Worm (Caenorhabditis elegans): ENCODE data around the gene F47B10.9.

Gene F47B10.9

DNA sequence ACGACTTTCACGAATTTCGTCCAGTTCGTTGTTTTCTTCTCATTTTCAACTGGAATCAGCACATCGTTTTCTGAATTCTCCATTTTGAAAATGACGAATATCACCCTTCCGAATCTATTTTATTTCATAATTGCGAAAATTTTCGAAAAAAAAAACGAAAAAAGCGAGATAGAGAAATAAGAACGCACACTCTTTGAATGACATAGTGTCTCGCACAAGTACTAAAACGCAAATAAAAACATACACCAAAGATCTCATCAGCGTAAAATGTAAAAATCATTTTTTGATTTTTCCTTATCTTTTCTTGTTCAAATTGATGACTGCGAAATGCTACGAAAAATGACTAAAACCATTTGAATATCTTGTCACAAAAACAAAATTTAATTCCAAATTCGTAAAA lies 49.6 kb downstream of the F47B10.9 start, which contains the start of gene pgp-8:
TSS of gene pgp-8 (minus strand) at position 101 of the 400 bp plus-strand sequence.
- TF ChIP-seq F33H1.4 (GFP tag; IDR thresholded peaks at IDR 0.05): no peak
- TF ChIP-seq madf-10 (tag; optimal IDR thresholded peaks at IDR 0.05): no peak
- peak; percentile 12 for TF ChIP-seq nhr-80 (tag; optimal IDR thresholded peaks at IDR 0.05)
- no peak for TF ChIP-seq nhr-90 (tag; optimal IDR thresholded peaks at IDR 0.05)

DNA sequence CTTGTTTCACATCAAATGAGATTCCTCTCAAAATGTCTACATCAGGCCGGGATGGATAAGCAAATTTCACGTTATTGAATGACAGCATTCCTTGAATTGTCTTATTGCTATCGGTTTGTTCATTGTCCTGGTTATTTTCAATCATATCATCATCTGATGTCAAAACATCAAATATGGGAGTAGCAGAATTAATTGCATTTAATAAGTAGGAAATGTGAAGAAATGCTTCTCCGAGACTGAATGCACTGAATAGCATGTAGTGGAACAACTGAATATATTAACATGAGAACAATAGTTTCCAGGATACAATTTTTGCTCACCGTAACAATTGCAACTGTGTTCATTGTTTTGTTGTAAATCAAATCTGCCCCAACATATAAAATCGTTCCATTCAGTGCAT lies 51.3 kb downstream of the F47B10.9 start:
- no peak for TF ChIP-seq efl-1 (GFP tag; optimal IDR thresholded peaks at IDR 0.05)
- no peak for TF ChIP-seq Y95B8A.8 (GFP tag; IDR thresholded peaks at IDR 0.05)
- no peak for TF ChIP-seq hsf-1 (GFP tag; IDR thresholded peaks at IDR 0.05)
- no peak for TF ChIP-seq let-526 (GFP tag; IDR thresholded peaks at IDR 0.05)
- TF ChIP-seq lsl-1 (GFP tag; optimal IDR thresholded peaks at IDR 0.05): no peak
- TF ChIP-seq ccch-3 (GFP tag; optimal IDR thresholded peaks at IDR 0.05): no peak
- TF ChIP-seq lin-35 (GFP tag; optimal IDR thresholded peaks at IDR 0.05): no peak
- no peak for TF ChIP-seq nfya-2 (GFP tag; IDR thresholded peaks at IDR 0.05)
- no peak for TF ChIP-seq ceh-91 (GFP tag; IDR thresholded peaks at IDR 0.05)
- TF ChIP-seq let-607 (tag; optimal IDR thresholded peaks at IDR 0.05): no peak
- no peak for TF ChIP-seq D2030.7 (GFP tag; IDR thresholded peaks at IDR 0.05)
